Fruit fly (Drosophila melanogaster) whole organism, adult: ENCODE data around the gene H2.0.
A peak's percentile ranks its signal among the peaks of the same experiment; 100 is the strongest.

Experiments used
- CG11617 ChIP-seq: fragments of 200-800 bp; sonication (Bioruptor generic); optimal IDR thresholded peaks from 2 replicates; lab custom pipeline; 2017; ENCODE audit warnings: mild to moderate bottlenecking, missing biosample characterization, missing genetic modification reagents, missing genetic modification characterization
- CG12768 ChIP-seq: fragments of 200-800 bp; sonication (Bioruptor generic); optimal IDR thresholded peaks from 2 replicates; lab custom pipeline; 2017; ENCODE audit warnings: missing biosample characterization, missing genetic modification characterization, mild to moderate bottlenecking, moderate library complexity, missing genetic modification reagents
- CG14711 ChIP-seq: fragments of 200-800 bp; sonication (Bioruptor generic); optimal IDR thresholded peaks from 2 replicates; lab custom pipeline; 2018; ENCODE audit warnings: missing biosample characterization, mild to moderate bottlenecking, missing genetic modification characterization, moderate library complexity
- CG1620 ChIP-seq: fragments of 200-800 bp; sonication (Bioruptor generic); optimal IDR thresholded peaks from 2 replicates; lab custom pipeline; 2016; ENCODE audit warnings: missing biosample characterization, missing genetic modification characterization
- CG33017 ChIP-seq: fragments of 200-800 bp; sonication (Bioruptor generic); optimal IDR thresholded peaks from 2 replicates; lab custom pipeline; 2018; ENCODE audit warnings: missing biosample characterization, mild to moderate bottlenecking, missing genetic modification characterization, moderate library complexity
- CG5204 ChIP-seq: fragments of 200-800 bp; sonication (Bioruptor generic); optimal IDR thresholded peaks from 2 replicates; lab custom pipeline; 2016; ENCODE audit warnings: missing biosample characterization, missing genetic modification characterization
- CG7045 ChIP-seq: fragments of 200-800 bp; sonication (Bioruptor generic); optimal IDR thresholded peaks from 2 replicates; lab custom pipeline; 2017; ENCODE audit warnings: missing biosample characterization, mild to moderate bottlenecking, missing genetic modification characterization
- CG7101 ChIP-seq: fragments of 200-800 bp; sonication (Bioruptor generic); optimal IDR thresholded peaks from 2 replicates; lab custom pipeline; 2018; ENCODE audit warnings: missing biosample characterization, mild to moderate bottlenecking, missing genetic modification characterization, moderate library complexity
- Clk ChIP-seq: fragments of 200-800 bp; sonication (Bioruptor generic); optimal IDR thresholded peaks from 2 replicates; lab custom pipeline; 2017; ENCODE audit warnings: missing biosample characterization, missing genetic modification characterization
- Crg-1 ChIP-seq: fragments of 200-800 bp; sonication (Bioruptor generic); optimal IDR thresholded peaks from 2 replicates; lab custom pipeline; 2016; ENCODE audit warnings: missing biosample characterization, missing genetic modification characterization
- Hr96 ChIP-seq: fragments of 200-800 bp; sonication (Bioruptor generic); optimal IDR thresholded peaks from 2 replicates; lab custom pipeline; 2016; ENCODE audit warnings: missing biosample characterization, missing genetic modification characterization
- Mnt ChIP-seq: fragments of 200-800 bp; sonication (Bioruptor generic); optimal IDR thresholded peaks from 2 replicates; lab custom pipeline; 2016; ENCODE audit warnings: missing biosample characterization, mild to moderate bottlenecking, missing genetic modification characterization
- bab1 ChIP-seq: fragments of 200-800 bp; sonication (Bioruptor generic); optimal IDR thresholded peaks from 3 replicates; lab custom pipeline; 2019; ENCODE audit warnings: missing biosample characterization, mild to moderate bottlenecking, missing genetic modification characterization, moderate library complexity
- cic ChIP-seq: fragments of 200-800 bp; sonication (Bioruptor generic); optimal IDR thresholded peaks from 2 replicates; lab custom pipeline; 2017; ENCODE audit warnings: missing biosample characterization, mild to moderate bottlenecking, missing genetic modification characterization, moderate library complexity
- cnc ChIP-seq, 2 experiments: fragments of >200 bp; optimal IDR thresholded peaks; 2 replicates each; lab custom pipeline; 2017
- kay ChIP-seq: fragments of 200-800 bp; sonication (Bioruptor generic); peaks from one replicate; lab custom pipeline; 2016; ENCODE audit warnings: missing biosample characterization, missing genetic modification characterization, borderline replicate concordance
- ovo ChIP-seq: fragments of 200-800 bp; sonication (Bioruptor generic); optimal IDR thresholded peaks from 2 replicates; lab custom pipeline; 2016; ENCODE audit warnings: missing biosample characterization, missing genetic modification characterization
- pad ChIP-seq: fragments of 200-800 bp; sonication (Bioruptor generic); optimal IDR thresholded peaks from 3 replicates; lab custom pipeline; 2017; ENCODE audit warnings: missing biosample characterization, missing genetic modification characterization, mild to moderate bottlenecking, moderate library complexity, missing genetic modification reagents
- tj ChIP-seq: fragments of 200-800 bp; sonication (Bioruptor generic); optimal IDR thresholded peaks from 3 replicates; lab custom pipeline; 2017; ENCODE audit warnings: missing biosample characterization, mild to moderate bottlenecking, missing genetic modification characterization, moderate library complexity
- toe ChIP-seq: fragments of 200-800 bp; sonication (Bioruptor generic); optimal IDR thresholded peaks from 2 replicates; lab custom pipeline; 2016; ENCODE audit warnings: missing biosample characterization, missing genetic modification characterization

The H2.0 gene

DNA sequence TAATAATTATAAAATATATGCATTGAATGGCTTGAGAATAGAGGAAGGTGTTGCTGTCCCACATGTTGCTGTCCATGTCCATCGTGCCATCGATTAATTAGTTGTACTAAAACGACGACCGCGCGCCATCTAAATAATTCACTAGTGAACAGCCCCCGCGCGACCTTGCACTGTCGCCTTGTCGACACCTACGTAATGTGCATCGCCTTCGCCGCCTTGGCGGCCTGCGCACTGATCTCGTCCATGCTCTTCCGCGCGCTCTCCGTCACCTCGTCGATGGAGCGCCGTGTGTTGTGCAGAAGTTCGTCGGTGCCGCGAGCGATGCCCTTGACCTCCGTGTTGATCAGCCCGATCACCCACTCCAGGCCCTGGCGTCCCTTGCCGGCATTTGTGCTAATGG lies 27.7 kb upstream of the H2.0 start:
- TF ChIP-seq CG7045 (no peak), CG5204 (no peak)

DNA sequence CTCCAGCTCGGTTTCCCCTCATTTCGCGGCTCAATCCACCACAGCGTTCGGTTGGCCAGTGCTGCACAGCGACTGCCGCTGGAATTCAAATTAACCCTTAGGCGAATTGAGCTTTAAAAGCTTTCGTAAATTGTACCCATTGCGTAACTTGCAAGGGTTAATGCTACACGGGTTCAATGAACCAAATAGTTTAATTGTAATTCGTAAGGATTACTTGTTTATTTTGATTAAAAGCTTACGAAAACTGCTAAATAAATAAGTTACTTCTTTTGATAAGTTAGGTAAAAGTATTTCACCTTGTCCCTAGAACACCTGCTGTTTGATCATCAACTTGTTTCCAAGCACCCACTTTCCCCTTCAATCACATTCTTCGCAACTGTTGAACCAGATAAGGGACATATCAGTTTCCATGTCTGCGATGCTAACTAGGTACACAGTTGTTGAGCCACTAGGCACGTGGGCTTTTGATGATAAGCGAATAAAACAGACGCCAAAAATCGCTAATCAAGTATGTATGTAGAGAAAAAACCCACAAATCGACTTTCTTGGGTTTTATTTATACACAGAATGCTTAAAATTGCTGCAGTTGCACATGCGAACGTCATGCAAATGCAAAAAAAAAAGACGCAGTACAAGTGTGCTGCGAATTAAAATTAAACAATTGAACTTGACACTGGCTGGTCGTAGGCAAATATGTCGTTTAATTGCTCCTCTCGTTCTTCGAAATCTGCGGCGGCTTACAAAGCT lies 26.9 kb upstream of the H2.0 start, which contains the start of gene Pfas:
Gene Pfas, minus strand, starts transcription at position 79 of the 747 bp plus-strand sequence.
- TF ChIP-seq CG33017 (tag; lab: Kevin White, UChicago): peak; percentile 76
- peak; percentile 73 for TF ChIP-seq CG11617 (GFP tag; lab: Kevin White, UChicago)
- peak; percentile 75 for TF ChIP-seq CG14711
- no peak for TF ChIP-seq CG5204
- TF ChIP-seq cnc (optimal IDR thresholded peaks at IDR 0.05; lab: Kevin White, UChicago): no peak
- TF ChIP-seq Hr96 (GFP tag; lab: Kevin White, UChicago): peak; percentile 72
- peak; percentile 62 for TF ChIP-seq bab1 (GFP tag; lab: Kevin White, UChicago)
- peak; percentile 85 for TF ChIP-seq CG7101 (tag; lab: Kevin White, UChicago)
- no peak for TF ChIP-seq kay (GFP tag; lab: Kevin White, UChicago)
- no peak for TF ChIP-seq toe (GFP tag; lab: Kevin White, UChicago)
- peak; percentile 89 for TF ChIP-seq Crg-1 (GFP tag; lab: Kevin White, UChicago)
- TF ChIP-seq tj (GFP tag; lab: Kevin White, UChicago): peak; percentile 97
- TF ChIP-seq Mnt (GFP tag; lab: Kevin White, UChicago): peak; percentile 85
- TF ChIP-seq ovo: no peak
- peak; percentile 12 for TF ChIP-seq Clk (GFP tag; lab: Kevin White, UChicago)
- peak; percentile 69 for TF ChIP-seq cic
- peak; percentile 38 for TF ChIP-seq CG7045
- peak; percentile 69 for TF ChIP-seq CG1620 (GFP tag; lab: Kevin White, UChicago)
- TF ChIP-seq CG12768 (GFP tag; lab: Kevin White, UChicago): peak; percentile 62
- TF ChIP-seq pad (GFP tag; lab: Kevin White, UChicago): peak; percentile 100

DNA sequence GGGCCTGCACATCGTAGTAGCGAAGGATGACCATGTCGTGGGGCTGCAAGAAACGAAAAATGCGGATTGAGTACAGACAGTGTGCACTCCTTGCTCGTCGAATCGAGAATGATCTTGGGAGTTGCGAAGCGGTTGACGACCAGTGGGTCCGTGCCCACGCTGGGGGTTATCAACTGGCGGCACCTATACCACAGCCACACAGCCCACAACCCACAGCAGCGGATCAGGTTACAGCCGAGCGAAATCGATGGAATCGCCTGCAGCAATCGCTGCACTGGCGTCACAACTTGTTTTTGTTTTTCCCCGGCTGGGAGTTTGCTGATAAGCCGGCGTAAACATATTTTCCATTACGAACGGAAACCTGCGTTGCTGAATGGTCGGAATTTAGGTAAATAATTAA lies 26.3 kb upstream of the H2.0 start:
- TF ChIP-seq Hr96 (GFP tag; lab: Kevin White, UChicago): no peak
- no peak for TF ChIP-seq ovo
- TF ChIP-seq Clk (GFP tag; lab: Kevin White, UChicago): no peak
- no peak for TF ChIP-seq CG7101 (tag; lab: Kevin White, UChicago)
- no peak for TF ChIP-seq CG7045
- TF ChIP-seq CG33017 (tag; lab: Kevin White, UChicago): no peak
- TF ChIP-seq Crg-1 (GFP tag; lab: Kevin White, UChicago): no peak
- no peak for TF ChIP-seq cic
- no peak for TF ChIP-seq toe (GFP tag; lab: Kevin White, UChicago)
- TF ChIP-seq CG12768 (GFP tag; lab: Kevin White, UChicago): no peak
- no peak for TF ChIP-seq bab1 (GFP tag; lab: Kevin White, UChicago)
- no peak for TF ChIP-seq CG1620 (GFP tag; lab: Kevin White, UChicago)
- no peak for TF ChIP-seq cnc (optimal IDR thresholded peaks at IDR 0.05; lab: Kevin White, UChicago)
- TF ChIP-seq CG11617 (GFP tag; lab: Kevin White, UChicago): no peak
- TF ChIP-seq Mnt (GFP tag; lab: Kevin White, UChicago): no peak
- no peak for TF ChIP-seq tj (GFP tag; lab: Kevin White, UChicago)

DNA sequence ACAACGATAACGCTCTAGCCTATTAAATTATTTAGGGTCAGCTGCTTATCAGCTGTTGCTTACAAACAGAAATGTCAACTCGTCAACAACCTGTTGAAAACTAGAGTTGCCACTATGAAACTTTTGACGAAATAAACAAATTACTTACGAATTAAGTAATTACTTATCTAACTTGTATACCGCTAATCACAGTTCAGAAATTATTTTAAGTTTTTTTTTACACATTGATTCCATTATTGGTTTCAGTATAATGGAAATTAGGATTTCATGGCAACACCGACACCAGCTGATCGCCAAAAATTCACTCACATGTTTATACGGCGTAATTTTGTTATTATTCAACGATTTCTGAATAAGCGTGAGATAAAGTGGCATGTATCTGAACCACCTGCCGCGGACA lies 18.6 kb upstream of the H2.0 start, which contains the start of the genes CG9117 and CG31643:
Gene CG9117, minus strand, starts transcription at position 73 of the 400 bp plus-strand sequence.
Gene CG31643, plus strand, starts transcription at position 288 of the 400 bp plus-strand sequence.
- TF ChIP-seq CG1620 (GFP tag; lab: Kevin White, UChicago) (no peak), Hr96 (GFP tag; lab: Kevin White, UChicago) (peak; percentile 47), pad (GFP tag; lab: Kevin White, UChicago) (peak; percentile 35), ovo (peak; percentile 14), CG5204 (peak; percentile 49), toe (GFP tag; lab: Kevin White, UChicago) (no peak), cic (peak; percentile 36), Crg-1 (GFP tag; lab: Kevin White, UChicago) (peak; percentile 66), tj (GFP tag; lab: Kevin White, UChicago) (peak; percentile 73), CG33017 (tag; lab: Kevin White, UChicago) (peak; percentile 62), CG11617 (GFP tag; lab: Kevin White, UChicago) (peak; percentile 81), CG14711 (peak; percentile 100), kay (GFP tag; lab: Kevin White, UChicago) (no peak), CG7101 (tag; lab: Kevin White, UChicago) (peak; percentile 79), cnc (optimal IDR thresholded peaks at IDR 0.05; lab: Kevin White, UChicago) (peak in 1 of 2 experiments; percentile 17), CG7045 (peak; percentile 40), bab1 (GFP tag; lab: Kevin White, UChicago) (peak; percentile 90), Mnt (GFP tag; lab: Kevin White, UChicago) (peak; percentile 78), Clk (GFP tag; lab: Kevin White, UChicago) (no peak), CG12768 (GFP tag; lab: Kevin White, UChicago) (peak; percentile 66)

DNA sequence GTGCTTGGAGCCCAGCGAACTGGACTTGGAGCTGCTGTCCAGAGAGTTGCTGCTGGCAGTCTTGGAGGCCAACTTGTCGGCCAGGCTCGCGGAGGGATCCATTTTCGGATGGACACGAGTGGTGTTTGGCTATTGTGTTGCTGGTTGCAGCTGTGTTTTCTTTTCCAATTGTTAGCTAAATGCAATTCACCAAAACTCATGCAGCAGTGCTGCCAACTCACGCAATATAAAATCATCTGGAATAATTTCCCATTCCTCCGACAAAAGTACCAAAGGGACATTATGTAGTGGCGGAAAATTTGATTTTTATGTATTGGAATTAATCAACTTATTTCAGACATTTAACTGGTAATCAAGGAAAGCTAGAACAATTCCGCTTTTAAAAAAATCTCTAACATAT lies 17.5 kb upstream of the H2.0 start, which contains the start of gene mtm:
Gene mtm, minus strand, starts transcription at position 306 of the 400 bp plus-strand sequence.
- TF ChIP-seq bab1 (GFP tag; lab: Kevin White, UChicago) (peak; percentile 56), pad (GFP tag; lab: Kevin White, UChicago) (no peak), kay (GFP tag; lab: Kevin White, UChicago) (no peak), toe (GFP tag; lab: Kevin White, UChicago) (no peak), CG7045 (no peak), cic (no peak), tj (GFP tag; lab: Kevin White, UChicago) (peak; percentile 39), CG11617 (GFP tag; lab: Kevin White, UChicago) (no peak), Hr96 (GFP tag; lab: Kevin White, UChicago) (no peak)
